Fruit fly (Drosophila melanogaster) whole organism, embryonic: ENCODE measurements around the gene TFAM.
A peak's percentile ranks its signal among the peaks of the same experiment; 100 is the strongest.

Source experiments
- Asciz ChIP-seq: fragments of 200-800 bp; sonication (Bioruptor generic); optimal IDR thresholded peaks from 2 replicates; lab custom pipeline; 2017; ENCODE audit warnings: missing biosample characterization, mild to moderate bottlenecking, missing genetic modification characterization, missing genetic modification reagents
- Awh ChIP-seq: fragments of 200-800 bp; sonication (Bioruptor generic); IDR thresholded peaks from 2 replicates; pipeline ENCODE4, ENCODE4 v1.3.6; 2022; ENCODE audit warnings: missing biosample characterization, missing genetic modification characterization
- Bdp1 ChIP-seq: fragments of 200-800 bp; sonication (Bioruptor generic); optimal IDR thresholded peaks from 3 replicates; lab custom pipeline; 2016; ENCODE audit warnings: missing biosample characterization, missing genetic modification characterization
- CG10543 ChIP-seq: fragments of 200-800 bp; sonication (Bioruptor generic); optimal IDR thresholded peaks from 3 replicates; lab custom pipeline; 2017; ENCODE audit warnings: missing biosample characterization, mild to moderate bottlenecking, missing genetic modification characterization, moderate library complexity
- CG14014 ChIP-seq: fragments of 200-800 bp; sonication (Bioruptor generic); IDR thresholded peaks from 2 replicates; pipeline ENCODE4 v1.3.6; 2022; ENCODE audit warnings: missing biosample characterization, missing genetic modification characterization
- CG15269 ChIP-seq: fragments of 200-800 bp; sonication (Bioruptor generic); optimal IDR thresholded peaks from 2 replicates; lab custom pipeline; 2018; ENCODE audit warnings: missing biosample characterization, mild to moderate bottlenecking, missing genetic modification characterization, moderate library complexity
- CG16813 ChIP-seq: fragments of 200-800 bp; sonication (Bioruptor generic); IDR thresholded peaks from 3 replicates; pipeline ENCODE4 v1.3.6; 2022; ENCODE audit warnings: missing biosample characterization, missing genetic modification characterization; ENCODE audit not compliant: partially characterized antibody
- CG2116 ChIP-seq: fragments of 200-800 bp; sonication (Bioruptor generic); optimal IDR thresholded peaks from 3 replicates; lab custom pipeline; 2018; ENCODE audit warnings: missing biosample characterization, mild to moderate bottlenecking, missing genetic modification characterization
- CG2678 ChIP-seq: fragments of 200-800 bp; sonication (Bioruptor generic); optimal IDR thresholded peaks from 3 replicates; lab custom pipeline; 2019; ENCODE audit warnings: missing biosample characterization, mild to moderate bottlenecking, missing genetic modification characterization, moderate library complexity
- CG3163 ChIP-seq: fragments of 200-800 bp; sonication (Bioruptor generic); optimal IDR thresholded peaks from 3 replicates; lab custom pipeline; 2016; ENCODE audit warnings: missing biosample characterization, missing genetic modification characterization
- CG3407 ChIP-seq: fragments of 200-800 bp; sonication (Bioruptor generic); optimal IDR thresholded peaks from 2 replicates; lab custom pipeline; 2018; ENCODE audit warnings: missing biosample characterization, mild to moderate bottlenecking, missing genetic modification characterization
- CG4328 ChIP-seq: fragments of 200-800 bp; sonication (Bioruptor generic); optimal IDR thresholded peaks from 3 replicates; lab custom pipeline; 2017; ENCODE audit warnings: missing biosample characterization, missing genetic modification reagents, missing genetic modification characterization
- CG7987 ChIP-seq: fragments of 200-800 bp; sonication (Bioruptor generic); optimal IDR thresholded peaks from 2 replicates; lab custom pipeline; 2018; ENCODE audit warnings: missing biosample characterization, mild to moderate bottlenecking, missing genetic modification characterization, moderate library complexity
- CG8944 ChIP-seq: fragments of 200-800 bp; sonication (Bioruptor generic); optimal IDR thresholded peaks from 3 replicates; lab custom pipeline; 2016; ENCODE audit warnings: missing biosample characterization, missing genetic modification characterization
- CG9727 ChIP-seq: fragments of 200-800 bp; sonication (Bioruptor generic); optimal IDR thresholded peaks from 3 replicates; lab custom pipeline; 2017; ENCODE audit warnings: missing biosample characterization, mild to moderate bottlenecking, missing genetic modification characterization
- Dbx ChIP-seq: fragments of 200-800 bp; sonication (Bioruptor generic); IDR thresholded peaks from 3 replicates; pipeline ENCODE4 v1.3.6; 2022; ENCODE audit warnings: missing biosample characterization, missing genetic modification characterization
- Dek ChIP-seq: fragments of 200-800 bp; sonication (Bioruptor generic); optimal IDR thresholded peaks from 3 replicates; lab custom pipeline; 2019; ENCODE audit warnings: missing biosample characterization, mild to moderate bottlenecking, missing genetic modification characterization, moderate library complexity
- E2f2 ChIP-seq: fragments of 200-800 bp; sonication (Bioruptor generic); IDR thresholded peaks from 2 replicates; pipeline ENCODE4 v1.3.6; 2022; ENCODE audit warnings: missing biosample characterization, missing genetic modification characterization
- HLH3B ChIP-seq: fragments of 200-800 bp; sonication (Bioruptor generic); IDR thresholded peaks from 2 replicates; pipeline ENCODE4 v1.3.6; 2022; ENCODE audit warnings: missing biosample characterization, missing genetic modification characterization
- HLHmδ ChIP-seq: fragments of 200-800 bp; sonication (Bioruptor generic); optimal IDR thresholded peaks from 2 replicates; lab custom pipeline; 2018; ENCODE audit warnings: missing biosample characterization, mild to moderate bottlenecking, missing genetic modification characterization, moderate library complexity
- Hey ChIP-seq: fragments of 200-800 bp; sonication (Bioruptor generic); optimal IDR thresholded peaks from 3 replicates; lab custom pipeline; 2018; ENCODE audit warnings: missing biosample characterization, mild to moderate bottlenecking, missing genetic modification characterization
- Jarid2 ChIP-seq: fragments of 200-800 bp; sonication (Bioruptor generic); optimal IDR thresholded peaks from 3 replicates; lab custom pipeline; 2017; ENCODE audit warnings: mild to moderate bottlenecking, missing biosample characterization, missing genetic modification reagents, missing genetic modification characterization
- MESR4 ChIP-seq: fragments of 200-800 bp; sonication (Bioruptor generic); optimal IDR thresholded peaks from 2 replicates; lab custom pipeline; 2018; ENCODE audit warnings: missing biosample characterization, mild to moderate bottlenecking, missing genetic modification characterization, moderate library complexity
- Med ChIP-seq: fragments of 200-800 bp; sonication (Bioruptor generic); peaks from one replicate; lab custom pipeline; 2016; ENCODE audit warnings: missing biosample characterization, missing genetic modification characterization, mild to moderate bottlenecking, inconsistent platforms, moderate library complexity
- NFAT ChIP-seq: fragments of 200-800 bp; sonication (Bioruptor generic); IDR thresholded peaks from 2 replicates; pipeline ENCODE4 v1.3.6; 2022; ENCODE audit warnings: missing biosample characterization, missing genetic modification characterization
- Nf-YC ChIP-seq: fragments of 200-800 bp; optimal IDR thresholded peaks from 3 replicates; lab custom pipeline; 2019; ENCODE audit warnings: missing biosample characterization, mild to moderate bottlenecking, missing genetic modification characterization, moderate library complexity
- Optix ChIP-seq: fragments of 200-800 bp; sonication (Bioruptor generic); IDR thresholded peaks from 3 replicates; pipeline ENCODE4 v1.3.6; 2022; ENCODE audit warnings: missing biosample characterization, missing genetic modification characterization
- Side ChIP-seq: fragments of 200-800 bp; sonication (Bioruptor generic); optimal IDR thresholded peaks from 2 replicates; lab custom pipeline; 2016; ENCODE audit warnings: missing biosample characterization, missing genetic modification characterization
- amos ChIP-seq: fragments of 200-800 bp; sonication (Bioruptor generic); IDR thresholded peaks from 2 replicates; pipeline ENCODE4 v1.3.6; 2022; ENCODE audit warnings: missing biosample characterization, missing genetic modification characterization; ENCODE audit not compliant: partially characterized antibody
- caup ChIP-seq: fragments of 200-800 bp; sonication (Bioruptor generic); optimal IDR thresholded peaks from 3 replicates; lab custom pipeline; 2017; ENCODE audit warnings: missing biosample characterization, mild to moderate bottlenecking, missing genetic modification characterization, moderate library complexity; ENCODE audit not compliant: severe bottlenecking
- chm ChIP-seq: fragments of 200-800 bp; sonication (Bioruptor generic); IDR thresholded peaks from 2 replicates; pipeline ENCODE4 v1.3.6; 2022; ENCODE audit warnings: missing biosample characterization, missing genetic modification characterization
- dan ChIP-seq: fragments of 200-800 bp; sonication (Bioruptor generic); IDR thresholded peaks from 2 replicates; pipeline ENCODE4 v1.3.6; 2022; ENCODE audit warnings: missing biosample characterization, missing genetic modification characterization
- dpn ChIP-seq, 2 experiments: fragments of 200-800 bp; sonication (Bioruptor generic); optimal IDR thresholded peaks; 3 replicates each; lab custom pipeline; 2016; ENCODE audit warnings: missing biosample characterization in 2 of 2, missing genetic modification characterization in 2 of 2
- fu2 ChIP-seq: fragments of 200-800 bp; sonication (Bioruptor generic); optimal IDR thresholded peaks from 2 replicates; lab custom pipeline; 2016; ENCODE audit warnings: missing biosample characterization, missing genetic modification characterization
- grn ChIP-seq: fragments of 200-800 bp; sonication (Bioruptor generic); optimal IDR thresholded peaks from 3 replicates; lab custom pipeline; 2017; ENCODE audit warnings: missing biosample characterization, missing genetic modification characterization
- insv ChIP-seq, 2 experiments: fragments of 200-800 bp; sonication (Bioruptor generic); optimal IDR thresholded peaks; 3 replicates each; lab custom pipeline; 2016 to 2018; ENCODE audit warnings: missing biosample characterization in 2 of 2, missing genetic modification characterization in 2 of 2
- inv ChIP-seq: fragments of 200-800 bp; sonication (Bioruptor generic); IDR thresholded peaks from 2 replicates; pipeline ENCODE4 v1.3.6; 2022; ENCODE audit warnings: missing biosample characterization, missing genetic modification characterization; ENCODE audit not compliant: partially characterized antibody
- jumu ChIP-seq: fragments of 200-800 bp; sonication (Bioruptor generic); optimal IDR thresholded peaks from 3 replicates; lab custom pipeline; 2016; ENCODE audit warnings: missing biosample characterization, missing genetic modification characterization
- kni ChIP-seq: fragments of 200-800 bp; sonication (Bioruptor generic); optimal IDR thresholded peaks from 3 replicates; lab custom pipeline; 2017; ENCODE audit warnings: mild to moderate bottlenecking, missing biosample characterization, missing genetic modification reagents, missing genetic modification characterization
- lab ChIP-seq: fragments of 200-800 bp; sonication (Bioruptor generic); optimal IDR thresholded peaks from 3 replicates; lab custom pipeline; 2017; ENCODE audit warnings: missing biosample characterization, missing genetic modification characterization, mild to moderate bottlenecking, moderate library complexity, missing genetic modification reagents
- nau ChIP-seq: fragments of 200-800 bp; sonication (Bioruptor generic); optimal IDR thresholded peaks from 3 replicates; lab custom pipeline; 2017; ENCODE audit warnings: missing biosample characterization, mild to moderate bottlenecking, missing genetic modification characterization, missing genetic modification reagents
- odd ChIP-seq: fragments of 200-800 bp; sonication (Bioruptor generic); optimal IDR thresholded peaks from 2 replicates; lab custom pipeline; 2017; ENCODE audit warnings: missing biosample characterization, mild to moderate bottlenecking, missing genetic modification characterization
- peb ChIP-seq: fragments of 200-800 bp; sonication (Bioruptor generic); IDR thresholded peaks from 2 replicates; pipeline ENCODE4 v1.3.6; 2022; ENCODE audit warnings: missing biosample characterization, missing genetic modification characterization
- seq ChIP-seq: fragments of 200-800 bp; sonication (Bioruptor generic); IDR thresholded peaks from 2 replicates; pipeline ENCODE4 v1.3.6; 2022; ENCODE audit warnings: missing biosample characterization, missing genetic modification characterization
- sim ChIP-seq: fragments of 200-800 bp; sonication (Bioruptor generic); IDR thresholded peaks from 2 replicates; pipeline ENCODE4 v1.3.6; 2022; ENCODE audit warnings: missing biosample characterization, missing genetic modification characterization
- slbo ChIP-seq: fragments of 200-800 bp; sonication (Bioruptor generic); IDR thresholded peaks from 2 replicates; pipeline ENCODE4 v1.3.6; 2022; ENCODE audit warnings: missing biosample characterization, missing genetic modification characterization
- so ChIP-seq: fragments of 200-800 bp; sonication (Bioruptor generic); IDR thresholded peaks from 3 replicates; pipeline ENCODE4 v1.3.6; 2022; ENCODE audit warnings: missing biosample characterization, missing genetic modification characterization
- sug ChIP-seq: fragments of 200-800 bp; optimal IDR thresholded peaks from 2 replicates; lab custom pipeline; 2019; ENCODE audit warnings: missing biosample characterization, mild to moderate bottlenecking, missing genetic modification characterization, moderate library complexity
- unpg ChIP-seq: fragments of 200-800 bp; sonication (Bioruptor generic); optimal IDR thresholded peaks from 3 replicates; lab custom pipeline; 2018; ENCODE audit warnings: missing biosample characterization, mild to moderate bottlenecking, missing genetic modification characterization, moderate library complexity
- wek ChIP-seq: fragments of 200-800 bp; sonication (Bioruptor generic); optimal IDR thresholded peaks from 3 replicates; lab custom pipeline; 2018; ENCODE audit warnings: missing biosample characterization, mild to moderate bottlenecking, missing genetic modification characterization, moderate library complexity

TFAM gene

DNA sequence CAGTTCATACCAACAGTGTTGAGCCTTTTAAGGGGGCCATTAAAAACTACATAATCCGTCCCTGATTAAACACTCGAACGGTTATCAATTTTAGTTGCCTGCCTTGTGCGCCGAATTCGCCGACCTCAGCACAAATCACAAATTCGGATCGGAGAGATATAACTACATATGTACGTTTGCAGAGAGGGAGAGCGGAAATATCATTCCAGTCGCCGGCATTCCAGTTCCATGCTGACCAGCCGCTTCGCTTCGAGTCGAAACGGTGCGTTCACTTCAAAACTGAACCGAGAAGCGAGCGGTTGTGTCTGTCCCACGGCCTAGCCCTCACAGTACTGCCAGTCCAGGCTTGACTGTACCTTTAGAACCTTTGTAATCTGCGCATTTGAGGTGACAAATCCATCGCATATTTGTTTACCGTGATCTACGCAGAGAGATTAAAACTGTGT lies 2.3 kb downstream of the TFAM start (continued):
- TF ChIP-seq CG16813 (GFP tag; lab: Robert Waterston, UW): no peak
- peak; percentile 12 for TF ChIP-seq CG15269 (tag; lab: Kevin White, UChicago)
- TF ChIP-seq dan (GFP tag; lab: Robert Waterston, UW): no peak
- TF ChIP-seq CG10543 (GFP tag; lab: Kevin White, UChicago): peak; percentile 84
- TF ChIP-seq Asciz (GFP tag; lab: Kevin White, UChicago): no peak
- TF ChIP-seq MESR4: peak; percentile 58
- peak; percentile 22 for TF ChIP-seq odd (GFP tag; lab: Kevin White, UChicago)
- peak; percentile 38 for TF ChIP-seq Nf-YC (tag; lab: Kevin White, UChicago)
- TF ChIP-seq seq (GFP tag; lab: Robert Waterston, UW): no peak
- TF ChIP-seq NFAT (GFP tag; lab: Robert Waterston, UW): peak; percentile 32; the same call in 1 of the 2 replicates
- TF ChIP-seq so (GFP tag; lab: Robert Waterston, UW): peak; percentile 51; the same call in 2 of the 3 replicates
- peak; percentile 14 for TF ChIP-seq Dek (tag; lab: Kevin White, UChicago)
- TF ChIP-seq dpn (GFP tag; optimal IDR thresholded peaks at IDR 0.05; lab: Kevin White, UChicago): peak in 1 of 2 experiments; percentile 21
- peak; percentile 62 for TF ChIP-seq chm (GFP tag; lab: Robert Waterston, UW)
- peak; percentile 83 for TF ChIP-seq grn (GFP tag; lab: Kevin White, UChicago)
- peak; percentile 32 for TF ChIP-seq CG4328 (GFP tag; lab: Kevin White, UChicago)
- TF ChIP-seq nau: no peak
- TF ChIP-seq Med: peak; percentile 92
- no peak for TF ChIP-seq slbo (GFP tag; lab: Robert Waterston, UW)
- TF ChIP-seq Bdp1 (GFP tag; lab: Kevin White, UChicago): peak; percentile 27
- peak; percentile 30 for TF ChIP-seq CG7987 (GFP tag; lab: Kevin White, UChicago)
- TF ChIP-seq peb (GFP tag; lab: Robert Waterston, UW): peak; percentile 10; the same call in 1 of the 2 replicates
- no peak for TF ChIP-seq E2f2 (GFP tag; lab: Robert Waterston, UW)
- peak; percentile 90 for TF ChIP-seq sug (tag; lab: Kevin White, UChicago)
- peak; percentile 29 for TF ChIP-seq CG3163 (GFP tag; lab: Kevin White, UChicago)
- peak; percentile 74 for TF ChIP-seq HLHmδ
- TF ChIP-seq insv (GFP tag; optimal IDR thresholded peaks at IDR 0.05; lab: Kevin White, UChicago): peak in 1 of 2 experiments; percentile 18
- TF ChIP-seq HLH3B (GFP tag; lab: Robert Waterston, UW): no peak
- TF ChIP-seq Awh (GFP tag; lab: Robert Waterston, UW): peak; percentile 67; the same call in 1 of the 2 replicates
- TF ChIP-seq CG2678 (tag; lab: Kevin White, UChicago): peak; percentile 38
- peak; percentile 76 for TF ChIP-seq kni
- TF ChIP-seq Side (GFP tag; lab: Kevin White, UChicago): peak; percentile 54
- peak; percentile 32 for TF ChIP-seq fu2 (GFP tag; lab: Kevin White, UChicago)
- no peak for TF ChIP-seq Jarid2 (GFP tag; lab: Kevin White, UChicago)
- TF ChIP-seq amos (GFP tag; lab: Robert Waterston, UW): peak; percentile 39; the same call in 1 of the 2 replicates
- peak; percentile 5 for TF ChIP-seq wek (GFP tag; lab: Kevin White, UChicago)
- TF ChIP-seq lab (GFP tag; lab: Kevin White, UChicago): peak; percentile 44
- no peak for TF ChIP-seq sim (GFP tag; lab: Robert Waterston, UW)
- TF ChIP-seq jumu (GFP tag; lab: Kevin White, UChicago): peak; percentile 13
- no peak for TF ChIP-seq CG3407 (GFP tag; lab: Kevin White, UChicago)
- TF ChIP-seq Optix: peak; percentile 16; the same call in 1 of the 3 replicates
- TF ChIP-seq Hey: peak; percentile 90
- peak; percentile 42 for TF ChIP-seq caup (GFP tag; lab: Kevin White, UChicago)
- TF ChIP-seq CG8944 (GFP tag; lab: Kevin White, UChicago): no peak
- TF ChIP-seq CG9727 (GFP tag; lab: Kevin White, UChicago): peak; percentile 17
- TF ChIP-seq CG2116 (GFP tag; lab: Kevin White, UChicago): peak; percentile 2
- peak; percentile 2 for TF ChIP-seq unpg (GFP tag; lab: Kevin White, UChicago)
- TF ChIP-seq Dbx (GFP tag; lab: Robert Waterston, UW): peak; percentile 60; the same call in 2 of the 3 replicates
- TF ChIP-seq CG14014 (GFP tag; lab: Robert Waterston, UW): peak; percentile 12; the same call in 1 of the 2 replicates
- TF ChIP-seq inv: no peak
